Worm (Caenorhabditis elegans) whole organism, L4/young adult: ENCODE measurements around the gene rnh-1.0.

Source experiments
- W03F9.2 ChIP-seq: fragments of 150-350 bp; optimal IDR thresholded peaks from 2 replicates; lab custom pipeline; 2014; ENCODE audit warnings: missing biosample characterization, missing genetic modification characterization
- dao-5 ChIP-seq: sonication (generic microtip); optimal IDR thresholded peaks from 2 replicates; lab custom pipeline; 2016; ENCODE audit warnings: missing genotype, missing genetic modification characterization, moderate library complexity, missing compliant biosample characterization
- him-1 ChIP-seq: sonication (generic microtip); optimal IDR thresholded peaks from 2 replicates; lab custom pipeline; 2016; ENCODE audit warnings: missing genotype, missing genetic modification reagents, missing genetic modification characterization, missing compliant biosample characterization

rnh-1.0 gene

DNA sequence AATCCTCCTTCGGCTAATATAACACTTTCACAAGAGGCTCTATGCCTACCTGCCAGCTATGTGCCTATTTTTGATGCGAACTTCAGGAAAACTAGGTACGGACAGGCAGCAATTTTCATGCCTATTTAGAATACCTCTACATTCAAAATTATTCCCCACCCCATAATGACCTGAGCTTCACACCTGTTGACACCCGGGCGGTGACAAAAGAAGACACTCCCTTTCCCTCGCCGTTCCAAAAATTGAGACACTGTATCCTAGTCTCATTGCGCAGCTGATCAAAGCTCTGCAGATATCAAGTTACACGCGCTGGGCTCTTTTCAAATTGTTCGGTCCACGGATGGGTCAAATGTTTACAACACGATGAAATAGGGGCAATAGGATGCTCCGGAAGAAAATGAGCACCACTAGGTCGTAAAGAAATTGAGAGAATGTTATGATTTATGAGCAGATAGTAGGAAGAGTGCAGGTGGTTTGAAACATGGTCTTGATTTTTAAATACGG, 20.6 kb upstream of the rnh-1.0 start:
- TF ChIP-seq him-1 (tag; lab: Kevin White, UChicago) (no peak), W03F9.2 (tag; lab: Kevin White, UChicago) (no peak), dao-5 (tag; lab: Kevin White, UChicago) (no peak)

DNA sequence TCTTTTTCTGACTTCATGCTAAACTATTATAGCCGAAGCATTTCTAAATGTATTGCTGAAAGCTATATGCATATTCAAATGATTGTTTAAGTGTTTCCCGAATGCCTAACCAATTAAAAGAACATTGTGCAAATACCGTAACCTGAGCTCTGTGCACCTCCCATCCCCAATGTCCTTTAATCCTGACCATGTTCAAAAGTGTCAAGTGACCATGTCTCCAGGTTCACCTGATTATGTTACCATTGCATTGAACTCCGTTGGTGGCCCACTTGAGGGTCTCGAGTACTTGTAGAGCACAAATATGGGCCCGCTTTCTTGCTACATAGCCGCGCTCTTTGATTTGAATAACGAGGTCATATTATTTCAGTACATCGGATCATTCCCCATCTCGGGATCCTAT, 19.8 kb upstream of the rnh-1.0 start:
- TF ChIP-seq him-1 (tag; lab: Kevin White, UChicago) (no peak), W03F9.2 (tag; lab: Kevin White, UChicago) (no peak), dao-5 (tag; lab: Kevin White, UChicago) (no peak)

DNA sequence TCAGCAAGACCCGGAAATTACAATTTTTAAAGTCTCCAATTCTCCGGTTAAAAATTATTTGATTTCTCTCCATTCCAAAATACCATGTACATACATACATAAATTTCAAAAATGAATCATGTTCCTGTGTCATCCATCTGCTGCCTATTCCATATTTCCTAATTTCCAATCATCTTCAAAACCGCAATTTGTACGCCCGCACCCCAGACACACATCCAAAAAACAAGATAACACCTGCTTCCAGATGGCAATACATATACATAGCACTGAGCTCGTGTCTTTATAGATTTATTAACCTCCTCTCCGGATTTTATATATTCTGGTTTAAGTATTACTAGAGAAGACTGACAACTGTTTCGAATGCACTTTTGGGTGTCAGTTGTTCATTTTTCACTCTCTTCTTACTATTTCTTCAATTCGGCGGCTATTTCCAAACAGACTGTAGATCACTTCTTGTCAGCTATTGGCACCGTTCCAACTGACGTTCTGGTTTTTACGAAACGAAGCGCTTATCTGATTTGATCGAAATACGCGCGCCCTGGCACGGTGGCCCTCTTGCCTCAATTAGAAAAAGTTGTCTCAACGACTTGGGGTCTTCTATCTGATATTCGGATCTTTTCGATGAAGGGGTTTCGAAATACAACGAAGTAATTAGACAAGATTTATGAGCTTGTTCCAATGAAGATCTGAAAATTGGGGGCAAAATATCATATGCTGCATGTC, 13.3 kb upstream of the rnh-1.0 start:
- TF ChIP-seq him-1 (tag; lab: Kevin White, UChicago) = no peak
- TF ChIP-seq dao-5 (tag; lab: Kevin White, UChicago) = no peak

DNA sequence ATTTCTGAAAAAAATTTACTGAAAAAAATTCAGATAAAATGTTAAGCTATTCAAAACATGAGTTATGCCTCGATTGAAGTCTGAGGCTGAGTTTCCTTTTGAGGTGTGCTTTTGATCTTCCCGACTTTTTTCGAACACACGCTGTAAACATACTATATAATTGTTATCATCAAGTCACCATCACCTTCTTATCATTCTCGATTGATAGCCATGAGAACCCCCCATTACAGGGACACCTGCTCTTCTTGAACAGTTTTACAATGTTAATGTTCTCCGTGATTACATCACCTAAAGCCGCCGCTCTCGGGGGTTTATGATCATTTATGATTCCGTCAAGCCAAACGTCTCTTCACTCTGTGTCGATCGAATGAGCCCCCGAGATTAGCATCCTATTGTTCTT, 11.0 kb upstream of the rnh-1.0 start:
- TF ChIP-seq him-1 (tag; lab: Kevin White, UChicago) (no peak), W03F9.2 (tag; lab: Kevin White, UChicago) (no peak), dao-5 (tag; lab: Kevin White, UChicago) (no peak)

DNA sequence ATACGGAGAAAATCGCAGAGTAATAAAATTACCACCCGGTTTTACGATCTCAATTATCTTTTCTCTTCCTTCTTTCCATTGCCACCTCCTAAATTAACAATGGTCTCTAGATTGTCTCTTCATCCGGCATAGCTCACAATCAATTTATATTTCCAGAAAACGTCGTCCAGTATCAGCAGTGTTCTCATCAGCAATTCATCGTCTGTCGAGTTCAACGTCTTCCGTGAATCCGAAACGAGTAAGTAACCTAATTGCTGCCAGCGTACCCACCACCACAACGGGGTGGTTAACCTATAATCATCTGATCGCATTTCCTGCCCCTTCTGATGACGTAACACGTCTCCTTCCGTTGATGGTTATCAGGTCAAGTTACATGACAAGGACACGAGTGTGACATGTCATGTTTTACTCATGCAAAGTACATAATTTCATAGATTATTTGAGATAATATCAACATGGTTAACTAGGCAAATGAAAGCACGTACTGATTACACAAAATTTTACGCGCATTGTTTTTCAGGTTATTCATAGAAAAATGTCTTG, 9.1 kb upstream of the rnh-1.0 start:
- TF ChIP-seq W03F9.2 (tag; lab: Kevin White, UChicago) (no peak), him-1 (tag; lab: Kevin White, UChicago) (no peak)

DNA sequence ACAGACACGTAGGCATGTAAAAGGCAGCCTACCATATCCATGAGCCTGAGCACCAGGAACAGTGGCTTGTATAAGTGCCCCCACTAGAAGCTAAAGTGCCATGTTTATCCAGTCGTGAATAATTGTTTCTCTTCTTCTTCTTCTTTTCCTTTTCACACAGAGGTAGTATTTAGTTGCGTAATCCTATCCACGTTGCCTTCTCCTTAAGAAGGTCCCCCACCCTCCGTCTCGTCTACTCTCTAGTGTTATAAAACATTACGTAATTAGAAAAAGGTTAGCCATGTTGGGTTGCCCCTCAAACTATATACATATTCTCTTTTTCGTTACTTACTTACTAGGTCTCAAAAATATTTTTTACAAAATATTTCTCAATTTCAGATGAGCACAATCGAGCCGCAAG, 8.5 kb upstream of the rnh-1.0 start:
- TF ChIP-seq W03F9.2 (tag; lab: Kevin White, UChicago) (no peak), dao-5 (tag; lab: Kevin White, UChicago) (no peak), him-1 (tag; lab: Kevin White, UChicago) (no peak)

DNA sequence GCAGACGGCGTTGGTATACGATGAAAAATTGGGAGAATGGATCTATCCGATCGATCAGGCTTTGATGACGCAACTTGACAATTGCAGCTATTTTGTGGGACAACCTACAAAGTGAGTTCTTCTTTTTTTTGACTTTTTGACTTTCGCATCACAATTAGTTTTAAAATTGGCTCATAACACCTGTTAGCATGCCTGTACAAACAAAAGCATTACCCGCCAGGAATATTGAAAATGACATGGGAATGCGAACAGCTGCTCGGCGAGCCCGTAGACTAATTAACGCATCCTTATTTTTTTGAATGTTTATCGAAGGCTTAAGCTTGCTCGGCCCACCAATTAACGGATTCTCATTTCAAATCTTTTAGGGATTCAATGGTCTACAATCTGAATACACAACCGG, 7.9 kb upstream of the rnh-1.0 start:
- TF ChIP-seq him-1 (tag; lab: Kevin White, UChicago) = no peak
- no peak for TF ChIP-seq W03F9.2 (tag; lab: Kevin White, UChicago)
- no peak for TF ChIP-seq dao-5 (tag; lab: Kevin White, UChicago)

DNA sequence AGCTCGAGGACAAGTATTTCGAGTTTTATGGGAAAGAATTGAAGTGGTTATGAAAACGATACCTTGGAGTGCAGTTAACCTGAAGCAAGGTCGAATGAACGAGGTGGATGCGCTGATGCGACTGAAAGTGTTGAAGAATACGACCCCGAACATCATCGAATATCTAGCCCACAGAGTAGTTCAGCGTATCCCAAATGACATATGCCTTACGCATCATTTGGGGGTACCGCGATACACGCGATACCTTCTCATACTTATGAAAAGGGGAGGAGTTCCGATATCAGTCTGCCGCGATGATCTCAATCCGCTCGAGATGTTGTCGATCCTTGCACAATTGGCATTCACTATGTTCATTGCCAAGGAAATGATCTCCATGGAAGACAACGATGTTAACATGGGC, 5.3 kb upstream of the rnh-1.0 start, which contains the start of gene T27F7.12:
Gene T27F7.12, plus strand, starts transcription at position 301 of the 400 bp plus-strand sequence.
- TF ChIP-seq him-1 (tag; lab: Kevin White, UChicago) (no peak), W03F9.2 (tag; lab: Kevin White, UChicago) (no peak), dao-5 (tag; lab: Kevin White, UChicago) (no peak)

DNA sequence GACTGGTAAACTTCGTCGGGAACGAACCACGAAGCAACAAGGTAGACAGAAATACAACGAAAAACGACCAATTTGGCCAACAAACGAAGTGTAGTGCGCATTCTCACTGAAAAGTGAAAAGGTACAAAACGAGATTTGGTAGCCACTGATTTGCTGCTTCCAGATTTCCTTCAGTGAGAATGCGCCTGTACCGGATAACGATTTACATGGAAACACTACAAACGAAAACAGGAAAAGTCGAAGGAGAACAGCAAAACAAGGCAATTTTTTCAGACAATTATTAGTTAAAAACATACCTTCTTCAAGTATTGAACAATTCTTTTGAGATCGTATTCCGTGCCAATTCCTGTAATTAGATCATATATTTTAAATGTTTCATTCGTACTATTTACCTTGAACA, 2.1 kb upstream of the rnh-1.0 start, which contains the start of gene pigb-1:
Gene pigb-1, minus strand, starts transcription at position 101 of the 400 bp plus-strand sequence.
- no peak for TF ChIP-seq dao-5 (tag; lab: Kevin White, UChicago)
- TF ChIP-seq him-1 (tag; lab: Kevin White, UChicago) = no peak
- no peak for TF ChIP-seq W03F9.2 (tag; lab: Kevin White, UChicago)

DNA sequence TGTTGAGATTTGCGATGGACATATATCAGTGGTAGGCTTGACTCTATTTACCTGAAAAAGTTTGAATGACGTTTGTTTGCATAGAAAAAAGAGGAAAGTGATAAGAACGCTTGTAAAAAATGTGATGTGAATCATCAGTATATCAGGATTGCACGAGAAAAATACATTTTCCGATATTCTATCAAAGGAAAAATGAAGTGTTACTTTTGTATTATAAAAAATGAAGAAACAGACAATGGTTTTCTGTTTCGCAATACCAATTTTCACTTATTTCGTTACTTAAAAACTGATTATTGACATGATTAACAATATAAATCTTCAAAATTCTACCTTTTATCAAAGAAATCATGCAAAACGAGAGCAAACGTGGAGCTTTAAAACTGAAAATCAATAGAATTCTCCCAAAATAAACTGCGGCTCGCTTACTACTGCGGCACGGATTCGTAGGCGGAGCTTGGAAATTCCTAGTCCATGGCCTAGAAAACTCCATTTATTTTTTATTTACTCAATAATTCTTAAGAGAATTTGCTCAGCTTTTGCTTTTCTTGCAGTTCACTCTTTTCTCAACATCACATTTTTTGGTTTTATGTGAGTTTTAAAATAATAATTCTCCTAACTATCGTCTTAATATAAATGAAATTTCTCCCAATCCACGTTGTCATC, 1.5 kb upstream of the rnh-1.0 start, which contains the start of the genes eif-1 and vps-24:
Gene eif-1, minus strand, starts transcription at position 51 of the 663 bp plus-strand sequence.
Gene vps-24, plus strand, starts transcription at position 469 of the 663 bp plus-strand sequence.
- TF ChIP-seq dao-5 (tag; lab: Kevin White, UChicago) = no peak
- TF ChIP-seq W03F9.2 (tag; lab: Kevin White, UChicago) = peak; percentile 33

DNA sequence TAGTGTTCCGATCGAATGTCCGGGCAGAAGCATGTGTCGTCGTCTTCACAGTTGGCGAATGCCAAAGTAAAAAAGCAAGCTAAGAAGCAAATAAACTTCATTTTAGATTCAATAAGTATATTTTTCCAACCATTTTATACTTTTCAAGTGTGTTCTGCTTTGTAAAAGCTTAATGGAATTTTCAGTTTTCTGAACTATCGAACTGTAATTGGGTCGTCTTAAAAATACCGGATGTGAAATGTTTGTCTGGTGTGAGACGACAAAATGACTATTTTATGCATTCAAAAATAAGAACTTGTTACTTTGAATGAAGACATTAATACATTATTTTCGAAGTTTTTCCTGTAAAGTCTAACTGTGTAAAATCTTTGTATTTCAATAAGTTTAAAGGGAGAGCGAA, 3.5 kb downstream of the rnh-1.0 start, which contains the start of gene F59A6.11:
Gene F59A6.11, minus strand, starts transcription at position 101 of the 400 bp plus-strand sequence.
- TF ChIP-seq him-1 (tag; lab: Kevin White, UChicago) (no peak), W03F9.2 (tag; lab: Kevin White, UChicago) (no peak), dao-5 (tag; lab: Kevin White, UChicago) (no peak)

DNA sequence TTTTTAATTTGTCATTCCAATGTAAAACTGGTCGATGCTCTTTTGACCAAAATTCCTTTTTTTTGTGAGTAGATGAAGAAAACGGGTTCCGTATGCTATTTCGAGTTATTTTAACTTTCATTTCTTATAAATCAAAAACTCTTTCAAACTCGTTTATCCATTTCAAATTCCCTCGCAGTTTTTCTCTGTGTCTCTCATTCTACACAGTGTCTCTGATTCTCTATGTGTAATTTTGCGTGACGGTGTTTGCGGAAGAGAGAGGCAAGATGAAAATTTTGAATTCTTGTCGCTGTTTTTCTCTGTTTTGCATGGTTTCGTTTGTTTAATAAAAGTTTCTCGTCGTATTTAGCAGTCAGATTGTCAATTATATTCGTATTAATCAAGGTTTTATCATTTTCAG, 4.0 kb downstream of the rnh-1.0 start, which contains the start of gene citk-2:
Gene citk-2, plus strand, starts transcription at position 399 of the 400 bp plus-strand sequence.
- TF ChIP-seq dao-5 (tag; lab: Kevin White, UChicago) (no peak), him-1 (tag; lab: Kevin White, UChicago) (no peak), W03F9.2 (tag; lab: Kevin White, UChicago) (no peak)

DNA sequence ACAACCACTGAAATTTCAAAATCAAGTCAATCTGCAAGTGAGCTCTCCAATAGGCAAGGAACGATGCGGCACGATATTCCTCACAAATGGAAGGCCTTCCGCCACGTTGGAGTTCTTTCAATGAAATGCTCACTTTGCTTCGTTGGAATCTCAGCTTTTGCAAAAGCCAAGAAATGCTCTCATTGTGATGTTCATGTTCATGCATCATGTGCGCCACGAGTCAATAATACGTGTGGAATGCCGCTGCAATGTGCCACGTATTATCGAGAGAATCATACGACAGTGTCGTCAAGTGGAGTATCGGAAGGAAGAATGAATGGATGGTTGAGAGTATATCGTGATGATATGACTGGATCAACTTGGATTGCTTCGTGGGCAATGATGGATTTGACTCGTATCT, 6.7 kb downstream of the rnh-1.0 start:
- TF ChIP-seq W03F9.2 (tag; lab: Kevin White, UChicago) = no peak
- no peak for TF ChIP-seq dao-5 (tag; lab: Kevin White, UChicago)
- TF ChIP-seq him-1 (tag; lab: Kevin White, UChicago) = no peak
